Fruit fly (Drosophila melanogaster) whole organism, embryonic: Measurements from ENCODE around the gene CG5359.

Source experiments
- CG10321 ChIP-seq: fragments of 200-800 bp; sonication (Bioruptor generic); IDR thresholded peaks from 2 replicates; pipeline ENCODE4 v1.3.6; 2022; ENCODE audit warnings: missing biosample characterization, missing genetic modification characterization
- CG10462 ChIP-seq: fragments of 200-800 bp; sonication (Bioruptor generic); optimal IDR thresholded peaks from 2 replicates; lab custom pipeline; 2016; ENCODE audit warnings: missing biosample characterization, missing genetic modification characterization
- CG10565 ChIP-seq: fragments of 200-800 bp; sonication (Bioruptor generic); optimal IDR thresholded peaks from 3 replicates; lab custom pipeline; 2016; ENCODE audit warnings: missing biosample characterization, mild to moderate bottlenecking, missing genetic modification characterization
- CG7372 ChIP-seq: fragments of 200-800 bp; sonication (Bioruptor generic); IDR thresholded peaks from 2 replicates; pipeline ENCODE4 v1.3.6; 2022; ENCODE audit warnings: missing biosample characterization, missing genetic modification characterization
- CG8478 ChIP-seq: fragments of >200 bp; optimal IDR thresholded peaks from 2 replicates; lab custom pipeline; 2018
- Ptx1 ChIP-seq: fragments of 200-800 bp; sonication (Bioruptor generic); IDR thresholded peaks from 2 replicates; pipeline ENCODE4 v1.3.6; 2022; ENCODE audit warnings: missing biosample characterization, missing genetic modification characterization
- knrl ChIP-seq: fragments of 200-800 bp; sonication (Bioruptor generic); IDR thresholded peaks from 3 replicates; pipeline ENCODE4 v1.3.6; 2022; ENCODE audit warnings: missing biosample characterization, missing genetic modification characterization; ENCODE audit not compliant: partially characterized antibody

DNA sequence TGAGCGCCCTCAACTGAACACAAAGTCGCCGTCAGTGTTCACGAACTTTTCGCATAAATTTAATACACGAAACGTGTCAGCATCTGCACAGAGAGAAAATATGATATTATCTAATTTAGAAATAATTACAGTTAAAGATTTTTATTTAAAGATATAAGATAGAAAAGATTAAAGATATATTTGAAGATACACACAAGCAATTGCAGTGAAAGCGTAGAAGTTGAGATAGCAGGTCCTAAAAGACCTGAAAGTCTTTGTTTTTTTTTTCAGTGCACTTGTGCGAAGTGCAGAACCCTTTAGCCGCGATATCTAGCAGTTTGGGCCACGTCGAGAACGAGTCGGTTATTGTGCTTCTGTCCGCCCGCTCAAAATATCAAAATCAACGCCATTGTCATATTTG lies 23.6 kb downstream of the CG5359 start:
- no peak for TF ChIP-seq CG8478 (lab: Kevin White, UChicago)
- TF ChIP-seq CG10462 (GFP tag; lab: Kevin White, UChicago), result no peak
- TF ChIP-seq CG10565 (GFP tag; lab: Kevin White, UChicago), result no peak
- TF ChIP-seq CG7372 (GFP tag; lab: Robert Waterston, UW), result no peak
- no peak for TF ChIP-seq CG10321
- TF ChIP-seq knrl (GFP tag; lab: Robert Waterston, UW), result no peak
- TF ChIP-seq Ptx1 (GFP tag; lab: Robert Waterston, UW), result no peak
